Fruit fly (Drosophila melanogaster) whole organism, adult: ENCODE measurements around the gene Sas-4.

Experiments
- CG7045 ChIP-seq: fragments of 200-800 bp; sonication (Bioruptor generic); optimal IDR thresholded peaks from 2 replicates; lab custom pipeline; 2017; ENCODE audit warnings: missing biosample characterization, mild to moderate bottlenecking, missing genetic modification characterization
- kay ChIP-seq: fragments of 200-800 bp; sonication (Bioruptor generic); peaks from one replicate; lab custom pipeline; 2016; ENCODE audit warnings: missing biosample characterization, missing genetic modification characterization, borderline replicate concordance
- pad ChIP-seq: fragments of 200-800 bp; sonication (Bioruptor generic); optimal IDR thresholded peaks from 3 replicates; lab custom pipeline; 2017; ENCODE audit warnings: missing biosample characterization, missing genetic modification characterization, mild to moderate bottlenecking, moderate library complexity, missing genetic modification reagents
- toe ChIP-seq: fragments of 200-800 bp; sonication (Bioruptor generic); optimal IDR thresholded peaks from 2 replicates; lab custom pipeline; 2016; ENCODE audit warnings: missing biosample characterization, missing genetic modification characterization

DNA sequence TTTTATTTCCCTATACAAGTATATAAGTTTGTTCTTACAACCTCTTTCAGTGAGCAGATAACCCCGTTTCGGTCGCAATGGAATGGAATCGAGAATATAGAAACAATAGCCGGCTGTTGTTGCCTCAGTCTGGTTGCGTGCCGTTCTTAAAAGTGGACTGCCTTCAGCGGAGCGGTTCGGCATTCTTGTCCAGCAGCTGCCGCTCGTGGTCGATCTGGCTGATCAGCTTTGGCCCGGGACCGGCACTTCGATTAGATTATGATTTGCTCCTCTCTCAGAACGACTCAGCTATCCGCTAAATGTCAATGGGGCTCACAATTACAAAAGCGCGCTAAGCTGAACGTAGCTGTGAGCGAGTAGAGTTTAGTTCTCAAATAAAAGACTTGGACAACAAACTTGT lies 5.9 kb downstream of the Sas-4 start:
- no peak for TF ChIP-seq CG7045
- no peak for TF ChIP-seq toe (GFP tag; lab: Kevin White, UChicago)
- TF ChIP-seq pad (GFP tag; lab: Kevin White, UChicago) = no peak
- TF ChIP-seq kay (GFP tag; lab: Kevin White, UChicago) = no peak
